Worm (Caenorhabditis elegans) whole organism, young adult: ENCODE data around the gene C45G9.15.

ENCODE experiments used
- B0035.1 ChIP-seq: sonication (generic microtip); optimal IDR thresholded peaks from 2 replicates; lab custom pipeline; 2016; ENCODE audit warnings: missing genetic modification characterization, mild to moderate bottlenecking, missing compliant biosample characterization, missing genotype, missing genetic modification reagents
- B0336.3 ChIP-seq: fragments of 200-800 bp; sonication (Bioruptor generic); IDR thresholded peaks from 2 replicates; pipeline ENCODE4 v1.3.6; 2022; ENCODE audit warnings: missing genetic modification characterization, missing compliant biosample characterization
- C17E4.6 ChIP-seq: fragments of 200-800 bp; sonication (Bioruptor generic); IDR thresholded peaks from 2 replicates; pipeline ENCODE4 v1.3.6; 2022; ENCODE audit warnings: missing genetic modification reagents, missing genetic modification characterization, missing compliant biosample characterization
- F33H1.4 ChIP-seq: fragments of 200-800 bp; sonication (Bioruptor generic); IDR thresholded peaks from 2 replicates; pipeline ENCODE4 v1.3.6; 2022; ENCODE audit warnings: missing genetic modification reagents, missing genetic modification characterization, missing compliant biosample characterization
- F55B11.4 ChIP-seq: sonication (generic microtip); optimal IDR thresholded peaks from 2 replicates; lab custom pipeline; 2016; ENCODE audit warnings: missing compliant biosample characterization, missing genetic modification characterization, borderline replicate concordance; ENCODE audit not compliant: insufficient read depth
- F57A8.1 ChIP-seq: fragments of 200-800 bp; sonication (Bioruptor generic); optimal IDR thresholded peaks from 2 replicates; lab custom pipeline; 2018; ENCODE audit warnings: mild to moderate bottlenecking, missing genetic modification characterization, moderate library complexity, missing compliant biosample characterization
- T07F8.4 ChIP-seq: sonication (generic microtip); optimal IDR thresholded peaks from 2 replicates; lab custom pipeline; 2016; ENCODE audit warnings: mild to moderate bottlenecking, missing genetic modification characterization, moderate library complexity, missing compliant biosample characterization
- Y53F4B.3 ChIP-seq: fragments of 200-800 bp; sonication (Bioruptor generic); IDR thresholded peaks from 2 replicates; pipeline ENCODE4 v1.3.6; 2022; ENCODE audit warnings: missing genetic modification reagents, missing genetic modification characterization, missing compliant biosample characterization
- Y67H2A.10 ChIP-seq: fragments of 200-800 bp; sonication (Bioruptor generic); conservative IDR thresholded peaks from 2 replicates; pipeline ENCODE4 v1.3.6; 2022; ENCODE audit warnings: missing genetic modification reagents, missing genetic modification characterization, missing compliant biosample characterization
- ama-1 ChIP-seq, 3 experiments: fragments of 150-350 bp in 1 of 3; sonication (generic microtip) in 2 of 3; optimal IDR thresholded peaks; 2 replicates each; lab custom pipeline; 2014 to 2018; ENCODE audit warnings: missing biosample characterization in 2 of 3, missing genetic modification characterization in 2 of 3, missing genetic modification reagents in 2 of 3
- attf-3 ChIP-seq: fragments of 200-800 bp; sonication (Bioruptor generic); conservative IDR thresholded peaks from 2 replicates; pipeline ENCODE4 v1.3.6; 2022; ENCODE audit warnings: missing genetic modification reagents, missing genetic modification characterization, missing compliant biosample characterization
- attf-5 ChIP-seq: fragments of 200-800 bp; sonication (Bioruptor generic); optimal IDR thresholded peaks from 2 replicates; lab custom pipeline; 2018; ENCODE audit warnings: mild to moderate bottlenecking, missing genetic modification characterization, missing compliant biosample characterization
- attf-6 ChIP-seq: fragments of 200-800 bp; sonication (Bioruptor generic); IDR thresholded peaks from 2 replicates; pipeline ENCODE4 v1.3.6; 2022; ENCODE audit warnings: missing genetic modification reagents, missing genetic modification characterization, missing compliant biosample characterization
- cebp-2 ChIP-seq: fragments of 200-800 bp; sonication (Bioruptor generic); IDR thresholded peaks from 2 replicates; pipeline ENCODE4 v1.3.6; 2022; ENCODE audit warnings: missing genetic modification characterization, missing compliant biosample characterization
- ceh-91 ChIP-seq: fragments of 200-800 bp; sonication (Bioruptor generic); IDR thresholded peaks from 2 replicates; pipeline ENCODE4 v1.3.6; 2022; ENCODE audit warnings: missing genetic modification reagents, missing genetic modification characterization, missing compliant biosample characterization
- chd-7 ChIP-seq: sonication (generic microtip); optimal IDR thresholded peaks from 2 replicates; lab custom pipeline; 2016; ENCODE audit warnings: mild to moderate bottlenecking, missing genetic modification characterization, moderate library complexity, missing compliant biosample characterization
- dpff-1 ChIP-seq: sonication (generic microtip); optimal IDR thresholded peaks from 2 replicates; lab custom pipeline; 2017; ENCODE audit warnings: mild to moderate bottlenecking, missing genetic modification characterization, missing compliant biosample characterization
- dpl-1 ChIP-seq: fragments of 150-350 bp; optimal IDR thresholded peaks from 2 replicates; lab custom pipeline; 2014; ENCODE audit warnings: missing biosample characterization, missing genetic modification reagents, missing genetic modification characterization
- hlh-26 ChIP-seq: fragments of 200-800 bp; sonication (Bioruptor generic); conservative IDR thresholded peaks from 2 replicates; pipeline ENCODE4 v1.3.6; 2022; ENCODE audit warnings: missing genetic modification reagents, missing genetic modification characterization, missing compliant biosample characterization
- hmg-1.2 ChIP-seq: fragments of 200-800 bp; sonication (Bioruptor generic); IDR thresholded peaks from 2 replicates; pipeline ENCODE4 v1.3.6; 2022; ENCODE audit warnings: missing genetic modification reagents, missing genetic modification characterization, missing compliant biosample characterization
- hmg-20 ChIP-seq: fragments of 200-800 bp; sonication (Bioruptor generic); IDR thresholded peaks from 2 replicates; pipeline ENCODE4 v1.3.6; 2022; ENCODE audit warnings: missing genetic modification reagents, missing genetic modification characterization, missing compliant biosample characterization
- lin-26 ChIP-seq: fragments of 200-800 bp; sonication (Bioruptor generic); IDR thresholded peaks from 2 replicates; pipeline ENCODE4 v1.3.6; 2022; ENCODE audit warnings: missing genetic modification reagents, missing genetic modification characterization, missing compliant biosample characterization
- lin-35 ChIP-seq, 3 experiments: fragments of 150-350 bp in 2 of 3; sonication (generic microtip) in 1 of 3; optimal IDR thresholded peaks; 2 replicates each; lab custom pipeline; 2014 to 2018; ENCODE audit warnings: missing biosample characterization in 3 of 3, missing genetic modification characterization in 3 of 3, missing genetic modification reagents in 3 of 3
- lin-40 ChIP-seq: sonication (generic microtip); optimal IDR thresholded peaks from 2 replicates; lab custom pipeline; 2016; ENCODE audit warnings: missing genetic modification characterization, mild to moderate bottlenecking, missing compliant biosample characterization, missing genotype, missing genetic modification reagents
- lin-54 ChIP-seq: fragments of 200-800 bp; sonication (Bioruptor generic); optimal IDR thresholded peaks from 2 replicates; lab custom pipeline; 2018; ENCODE audit warnings: mild to moderate bottlenecking, missing genetic modification characterization, missing compliant biosample characterization
- lir-1 ChIP-seq: fragments of 200-800 bp; sonication (Bioruptor generic); conservative IDR thresholded peaks from 2 replicates; pipeline ENCODE4 v1.3.6; 2022; ENCODE audit warnings: missing genetic modification reagents, missing genetic modification characterization, missing compliant biosample characterization
- mel-28 ChIP-seq: sonication (generic microtip); optimal IDR thresholded peaks from 2 replicates; lab custom pipeline; 2016; ENCODE audit warnings: borderline replicate concordance, mild to moderate bottlenecking, missing genetic modification characterization, missing compliant biosample characterization
- nfya-1 ChIP-seq: sonication (generic microtip); optimal IDR thresholded peaks from 2 replicates; lab custom pipeline; 2017; ENCODE audit warnings: antibody characterized with exemption, missing compliant biosample characterization, missing genetic modification characterization, borderline replicate concordance; ENCODE audit not compliant: insufficient read depth
- nhr-120 ChIP-seq: fragments of 200-800 bp; sonication (Bioruptor generic); IDR thresholded peaks from 2 replicates; pipeline ENCODE4 v1.3.6; 2022; ENCODE audit warnings: missing genetic modification characterization, missing compliant biosample characterization
- nhr-179 ChIP-seq: sonication (generic microtip); optimal IDR thresholded peaks from 2 replicates; lab custom pipeline; 2016; ENCODE audit warnings: mild to moderate bottlenecking, missing genetic modification characterization, missing compliant biosample characterization
- nhr-80 ChIP-seq: sonication (generic microtip); optimal IDR thresholded peaks from 2 replicates; lab custom pipeline; 2016; ENCODE audit warnings: missing genetic modification characterization, missing compliant biosample characterization
- nhr-90 ChIP-seq: sonication (generic microtip); optimal IDR thresholded peaks from 2 replicates; lab custom pipeline; 2016; ENCODE audit warnings: missing genotype, mild to moderate bottlenecking, missing genetic modification characterization, missing compliant biosample characterization
- rpc-1 ChIP-seq, 2 experiments: fragments of 150-350 bp in 1 of 2; sonication (generic microtip) in 1 of 2; optimal IDR thresholded peaks; 2 replicates each; lab custom pipeline; 2014 to 2018; ENCODE audit warnings: missing biosample characterization in 1 of 2, missing genetic modification characterization in 1 of 2, missing genetic modification reagents in 1 of 2, missing genotype in 1 of 2
- snpc-1.1 ChIP-seq: sonication (generic microtip); optimal IDR thresholded peaks from 2 replicates; lab custom pipeline; 2017; ENCODE audit warnings: missing genetic modification characterization, mild to moderate bottlenecking, missing compliant biosample characterization, antibody characterized with exemption, moderate library complexity, missing genotype, missing genetic modification reagents; ENCODE audit not compliant: insufficient read depth
- snpc-1.3 ChIP-seq: sonication (generic microtip); optimal IDR thresholded peaks from 2 replicates; lab custom pipeline; 2017; ENCODE audit warnings: missing genetic modification characterization, mild to moderate bottlenecking, missing compliant biosample characterization, antibody characterized with exemption, moderate library complexity, missing genotype, missing genetic modification reagents; ENCODE audit not compliant: insufficient read depth
- snpc-4 ChIP-seq, 5 experiments: fragments of 150-350 bp in 1 of 5; sonication (generic microtip) in 4 of 5; optimal IDR thresholded peaks; 2 replicates each; lab custom pipeline; 2014 to 2018; ENCODE audit warnings: missing genetic modification characterization in 5 of 5, missing biosample characterization in 3 of 5, antibody characterized with exemption in 2 of 5, mild to moderate bottlenecking in 2 of 5, missing compliant biosample characterization in 2 of 5, missing genotype in 2 of 5, moderate library complexity in 2 of 5, missing genetic modification reagents in 1 of 5
- sptf-2 ChIP-seq: fragments of 200-800 bp; sonication (Bioruptor generic); optimal IDR thresholded peaks from 2 replicates; lab custom pipeline; 2018; ENCODE audit warnings: mild to moderate bottlenecking, missing genetic modification characterization, missing compliant biosample characterization
- tbp1 ChIP-seq: fragments of 200-800 bp; sonication (Bioruptor generic); optimal IDR thresholded peaks from 2 replicates; lab custom pipeline; 2018; ENCODE audit warnings: mild to moderate bottlenecking, missing genetic modification characterization, missing compliant biosample characterization
- unc-62 ChIP-seq: fragments of 150-350 bp; optimal IDR thresholded peaks from 2 replicates; lab custom pipeline; 2014; ENCODE audit warnings: missing biosample characterization, missing genetic modification reagents, missing genetic modification characterization
- xnd-1 ChIP-seq: sonication (generic microtip); optimal IDR thresholded peaks from 2 replicates; lab custom pipeline; 2016; ENCODE audit warnings: missing genotype, missing genetic modification reagents, missing genetic modification characterization, missing compliant biosample characterization
- zfh-2 ChIP-seq: fragments of 200-800 bp; sonication (Bioruptor generic); conservative IDR thresholded peaks from 2 replicates; pipeline ENCODE4 v1.3.6; 2022; ENCODE audit warnings: missing genetic modification reagents, missing genetic modification characterization, missing compliant biosample characterization
- ztf-22 ChIP-seq: fragments of 200-800 bp; sonication (Bioruptor generic); optimal IDR thresholded peaks from 2 replicates; lab custom pipeline; 2018; ENCODE audit warnings: mild to moderate bottlenecking, missing genetic modification characterization, moderate library complexity, missing compliant biosample characterization
- ztf-26 ChIP-seq: sonication (generic microtip); optimal IDR thresholded peaks from 2 replicates; lab custom pipeline; 2017; ENCODE audit warnings: missing genetic modification characterization, missing compliant biosample characterization
- ztf-28 ChIP-seq: fragments of 200-800 bp; sonication (Bioruptor generic); IDR thresholded peaks from 2 replicates; pipeline ENCODE4 v1.3.6; 2022; ENCODE audit warnings: missing genetic modification reagents, missing genetic modification characterization, missing compliant biosample characterization

C45G9.15 gene

DNA sequence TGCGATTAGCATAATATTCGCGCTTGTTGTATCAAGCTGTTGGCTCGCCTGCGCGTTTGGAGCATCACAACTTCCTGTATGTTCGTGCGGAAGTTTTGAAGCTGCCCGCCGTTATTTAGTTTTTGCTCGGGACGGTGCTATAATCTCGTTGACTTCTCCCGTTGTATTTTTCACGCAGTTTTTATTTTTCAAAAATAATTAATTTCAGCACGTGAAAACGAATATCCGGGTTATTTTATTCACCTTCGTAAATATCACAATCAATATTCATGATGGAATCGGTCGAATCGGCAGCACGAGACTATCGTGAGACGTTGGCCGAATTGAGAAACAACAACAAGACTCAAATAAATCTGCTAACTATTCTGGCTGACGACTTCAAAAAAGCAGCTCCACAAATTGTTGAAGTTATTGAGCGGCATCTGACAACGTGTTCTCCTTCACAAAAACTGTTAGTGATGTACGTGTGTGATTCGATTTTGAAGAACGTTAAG lies 26.7 kb downstream of the C45G9.15 start (continued):
- TF ChIP-seq ztf-26 (tag; lab: Kevin White, UChicago) = peak; percentile 66
- peak; percentile 16; the same call in 1 of the 2 replicates for TF ChIP-seq attf-3 (GFP tag; lab: Robert Waterston, UW)
- no peak for TF ChIP-seq attf-6
- TF ChIP-seq nfya-1 = no peak

DNA sequence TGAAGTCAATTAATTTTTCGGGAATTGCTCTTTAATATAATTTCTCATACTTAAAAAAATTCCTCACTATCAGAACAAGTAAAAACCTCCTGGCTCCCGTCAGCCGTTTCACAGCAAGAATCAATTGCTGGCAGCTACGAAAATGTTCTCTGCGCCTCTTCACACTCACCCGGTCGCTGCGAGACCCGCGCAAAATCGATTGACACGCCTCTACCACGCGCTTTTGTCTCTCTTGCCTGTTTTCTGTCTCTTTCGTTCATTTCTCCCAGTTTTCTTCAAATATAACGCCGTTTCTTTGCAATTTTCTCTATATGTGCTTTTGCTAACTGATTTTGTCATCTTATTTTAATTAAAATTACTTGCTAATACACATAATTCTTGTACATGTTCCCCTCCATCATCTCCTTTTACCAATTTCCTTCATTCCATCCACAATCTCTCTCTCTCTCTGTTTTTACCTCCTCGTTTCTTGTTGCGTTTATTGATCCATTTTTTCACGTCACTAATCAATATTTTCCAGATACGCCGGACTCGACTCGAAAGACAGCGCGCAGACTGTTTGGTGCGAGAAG lies 27.4 kb downstream of the C45G9.15 start, which contains the start of gene pcf-11:
pcf-11 (plus strand) TSS at position 522 of the 572 bp plus-strand sequence.
- TF ChIP-seq cebp-2 (GFP tag; lab: Robert Waterston, UW) (no peak), nhr-120 (GFP tag; lab: Robert Waterston, UW) (no peak), hmg-1.2 (GFP tag; lab: Robert Waterston, UW) (peak; percentile 46; the same call in 1 of the 2 replicates), snpc-1.1 (tag; lab: Kevin White, UChicago) (no peak), Y67H2A.10 (GFP tag; lab: Robert Waterston, UW) (no peak), lin-26 (GFP tag; lab: Robert Waterston, UW) (no peak), zfh-2 (GFP tag; lab: Robert Waterston, UW) (peak; percentile 73), snpc-4 (GFP tag; optimal IDR thresholded peaks at IDR 0.05; lab: Kevin White, UChicago) (no peak), snpc-4 (tag; optimal IDR thresholded peaks at IDR 0.05; lab: Kevin White, UChicago) (peak in 2 of 4 experiments; percentile 17 to 31), lir-1 (no peak), lin-54 (GFP tag; lab: Kevin White, UChicago) (peak; percentile 17), sptf-2 (GFP tag; lab: Kevin White, UChicago) (no peak), Y53F4B.3 (no peak), hmg-20 (no peak), xnd-1 (tag; lab: Kevin White, UChicago) (no peak), nhr-80 (tag; lab: Kevin White, UChicago) (peak; percentile 24), F33H1.4 (GFP tag; lab: Robert Waterston, UW) (peak; percentile 73), nhr-90 (no peak), ama-1 (optimal IDR thresholded peaks at IDR 0.05; lab: Kevin White, UChicago) (no peak), ama-1 (GFP tag; optimal IDR thresholded peaks at IDR 0.05; lab: Kevin White, UChicago) (no peak), mel-28 (tag; lab: Kevin White, UChicago) (no peak), ztf-22 (no peak), unc-62 (no peak), lin-40 (tag; lab: Kevin White, UChicago) (peak; percentile 1), F57A8.1 (GFP tag; lab: Kevin White, UChicago) (no peak), C17E4.6 (GFP tag; lab: Robert Waterston, UW) (no peak), B0336.3 (GFP tag; lab: Robert Waterston, UW) (no peak), dpl-1 (GFP tag; lab: Kevin White, UChicago) (no peak), chd-7 (tag; lab: Kevin White, UChicago) (no peak), dpff-1 (tag; lab: Kevin White, UChicago) (no peak), hlh-26 (GFP tag; lab: Robert Waterston, UW) (no peak), nhr-179 (tag; lab: Kevin White, UChicago) (no peak), attf-6 (no peak), ztf-28 (GFP tag; lab: Robert Waterston, UW) (no peak), rpc-1 (optimal IDR thresholded peaks at IDR 0.05; lab: Kevin White, UChicago) (no peak), rpc-1 (tag; optimal IDR thresholded peaks at IDR 0.05; lab: Kevin White, UChicago) (no peak), T07F8.4 (tag; lab: Kevin White, UChicago) (no peak), nfya-1 (no peak), lin-35 (GFP tag; optimal IDR thresholded peaks at IDR 0.05; lab: Kevin White, UChicago) (peak in 1 of 3 experiments; percentile 58), attf-5 (GFP tag; lab: Kevin White, UChicago) (peak; percentile 26), ceh-91 (no peak), tbp1 (GFP tag; lab: Kevin White, UChicago) (peak; percentile 15), snpc-1.3 (tag; lab: Kevin White, UChicago) (peak; percentile 12), F55B11.4 (tag; lab: Kevin White, UChicago) (no peak), B0035.1 (tag; lab: Kevin White, UChicago) (no peak)
